Fruit fly (Drosophila melanogaster): Measurements from ENCODE around the gene CG34051.

DNA sequence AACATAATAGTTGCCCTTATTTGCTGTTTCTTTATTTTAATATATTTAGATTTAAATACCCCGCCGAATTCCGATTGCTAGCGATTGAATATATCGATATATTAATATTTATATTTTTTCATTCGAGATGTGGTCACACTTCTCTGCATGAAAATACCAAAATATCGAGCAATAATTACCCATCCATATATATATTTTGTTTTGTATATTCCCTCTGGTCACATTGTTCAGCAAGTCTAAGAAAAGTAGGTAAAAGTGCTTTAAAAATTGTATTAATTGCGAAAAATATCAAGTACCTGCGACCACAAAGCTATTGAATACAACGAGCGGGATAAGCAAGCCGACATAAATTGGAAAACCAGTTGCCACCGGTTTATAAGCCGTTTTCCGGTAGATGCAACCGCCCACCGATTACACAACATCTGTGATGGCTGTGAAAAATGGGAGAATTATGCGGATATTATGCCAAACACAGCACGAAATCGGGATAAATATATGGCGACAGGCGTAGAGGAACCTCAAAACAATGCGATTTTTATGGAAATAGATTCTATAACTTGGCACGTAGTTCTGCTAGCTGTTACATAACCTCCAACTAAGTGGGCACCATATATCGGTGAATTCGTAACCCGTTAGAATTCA lies 2.2 kb downstream of the CG34051 start, which contains the start of gene COX4:
- no peak for TF ChIP-seq CG8478 (optimal IDR thresholded peaks at IDR 0.05)
- TF ChIP-seq usp (GFP tag; optimal IDR thresholded peaks at IDR 0.05), result no peak
- no peak for TF ChIP-seq pan (optimal IDR thresholded peaks at IDR 0.05)
